Worm (Caenorhabditis elegans) whole organism, L4 larva: ENCODE results near the gene H04M03.11.

Experiments
- F37D6.2 ChIP-seq: sonication (generic microtip); optimal IDR thresholded peaks from 2 replicates; lab custom pipeline; 2016; ENCODE audit warnings: mild to moderate bottlenecking, missing genetic modification characterization, missing compliant biosample characterization
- R02D3.7 ChIP-seq: fragments of 150-350 bp; sonication (generic microtip); optimal IDR thresholded peaks from 3 replicates; lab custom pipeline; 2014; ENCODE audit warnings: missing biosample characterization, missing genetic modification characterization
- T26A8.4 ChIP-seq: fragments of 200-800 bp; sonication (Bioruptor generic); IDR thresholded peaks from 2 replicates; pipeline ENCODE4 v1.3.6; 2022; ENCODE audit warnings: missing genetic modification characterization, missing compliant biosample characterization
- Y48G9A.11 ChIP-seq: fragments of 200-800 bp; sonication (Bioruptor generic); IDR thresholded peaks from 2 replicates; pipeline ENCODE4 v1.3.6; 2022; ENCODE audit warnings: missing genetic modification reagents, missing genetic modification characterization, missing compliant biosample characterization
- Y75B8A.6 ChIP-seq: fragments of 200-800 bp; sonication (Bioruptor generic); IDR thresholded peaks from 2 replicates; pipeline ENCODE4 v1.3.6; 2022; ENCODE audit warnings: missing genetic modification reagents, missing genetic modification characterization, missing compliant biosample characterization
- ZK546.5 ChIP-seq, 2 experiments: sonication (generic microtip); optimal IDR thresholded peaks; 2 replicates each; lab custom pipeline; 2017; ENCODE audit warnings: missing biosample characterization in 2 of 2, missing genetic modification characterization in 2 of 2
- aha-1 ChIP-seq: fragments of 150-350 bp; peaks from one replicate; lab custom pipeline; 2014; ENCODE audit warnings: missing biosample characterization, missing genetic modification characterization
- ama-1 ChIP-seq: fragments of 150-350 bp; optimal IDR thresholded peaks from 2 replicates; lab custom pipeline; 2014; ENCODE audit warnings: inconsistent platforms, mixed read lengths
- ceh-20 ChIP-seq: fragments of 200-800 bp; sonication (Bioruptor generic); IDR thresholded peaks from 2 replicates; pipeline ENCODE4 v1.3.6; 2022; ENCODE audit warnings: missing genetic modification reagents, missing genetic modification characterization, missing compliant biosample characterization
- ceh-28 ChIP-seq: fragments of 150-350 bp; optimal IDR thresholded peaks from 2 replicates; lab custom pipeline; 2014; ENCODE audit warnings: missing biosample characterization, missing genetic modification reagents, missing genetic modification characterization
- cey-2 ChIP-seq: sonication (generic microtip); optimal IDR thresholded peaks from 3 replicates; lab custom pipeline; 2017; ENCODE audit warnings: missing genetic modification characterization, mild to moderate bottlenecking, missing compliant biosample characterization, antibody characterized with exemption, borderline replicate concordance; ENCODE audit not compliant: insufficient read depth
- daf-8 ChIP-seq: fragments of 200-800 bp; sonication (Bioruptor generic); IDR thresholded peaks from 2 replicates; pipeline ENCODE4 v1.3.6; 2022; ENCODE audit warnings: missing genetic modification characterization, missing compliant biosample characterization
- dmd-6 ChIP-seq: fragments of 200-800 bp; sonication (Bioruptor generic); IDR thresholded peaks from 2 replicates; pipeline ENCODE4 v1.3.6; 2022; ENCODE audit warnings: missing genetic modification reagents, missing genetic modification characterization, missing compliant biosample characterization
- dmd-9 ChIP-seq: fragments of 200-800 bp; sonication (Bioruptor generic); IDR thresholded peaks from 2 replicates; pipeline ENCODE4 v1.3.6; 2022; ENCODE audit warnings: missing genetic modification reagents, missing genetic modification characterization, missing compliant biosample characterization
- dpl-1 ChIP-seq: fragments of 150-350 bp; optimal IDR thresholded peaks from 2 replicates; lab custom pipeline; 2014; ENCODE audit warnings: missing biosample characterization, missing genetic modification reagents, missing genetic modification characterization
- dve-1 ChIP-seq: sonication (generic microtip); optimal IDR thresholded peaks from 2 replicates; lab custom pipeline; 2017; ENCODE audit warnings: antibody characterized with exemption, mild to moderate bottlenecking, missing genetic modification characterization, missing compliant biosample characterization; ENCODE audit not compliant: insufficient read depth
- egl-27 ChIP-seq: sonication (generic microtip); optimal IDR thresholded peaks from 3 replicates; lab custom pipeline; 2017; ENCODE audit warnings: missing biosample characterization, missing genetic modification reagents, missing genetic modification characterization
- egl-43 ChIP-seq: fragments of 200-800 bp; sonication (Bioruptor generic); IDR thresholded peaks from 2 replicates; pipeline ENCODE4 v1.3.6; 2022; ENCODE audit warnings: missing genetic modification reagents, missing genetic modification characterization, missing compliant biosample characterization
- fos-1 ChIP-seq: fragments of 150-350 bp; optimal IDR thresholded peaks from 2 replicates; lab custom pipeline; 2014; ENCODE audit warnings: missing biosample characterization, missing genetic modification characterization
- gei-8 ChIP-seq: fragments of 200-800 bp; sonication (Bioruptor generic); optimal IDR thresholded peaks from 2 replicates; lab custom pipeline; 2018; ENCODE audit warnings: mild to moderate bottlenecking, missing genetic modification characterization, missing compliant biosample characterization
- hlh-11 ChIP-seq: fragments of 200-800 bp; sonication (Bioruptor generic); optimal IDR thresholded peaks from 2 replicates; lab custom pipeline; 2018; ENCODE audit warnings: mild to moderate bottlenecking, missing genetic modification characterization, missing compliant biosample characterization
- lin-1 ChIP-seq: fragments of 200-800 bp; sonication (Bioruptor generic); IDR thresholded peaks from 2 replicates; pipeline ENCODE4 v1.3.6; 2022; ENCODE audit warnings: missing genetic modification reagents, missing genetic modification characterization, missing compliant biosample characterization
- lin-29 ChIP-seq: fragments of 200-800 bp; sonication (Bioruptor generic); IDR thresholded peaks from 2 replicates; pipeline ENCODE4 v1.3.6; 2022; ENCODE audit warnings: missing genetic modification reagents, missing genetic modification characterization, missing compliant biosample characterization
- lin-39 ChIP-seq: fragments of 150-350 bp; optimal IDR thresholded peaks from 2 replicates; lab custom pipeline; 2014; ENCODE audit warnings: missing biosample characterization, missing genetic modification reagents, missing genetic modification characterization
- lir-3 ChIP-seq: sonication (generic microtip); optimal IDR thresholded peaks from 2 replicates; lab custom pipeline; 2016; ENCODE audit warnings: mild to moderate bottlenecking, missing genetic modification characterization, missing compliant biosample characterization
- lsy-2 ChIP-seq, 2 experiments: fragments of 150-350 bp in 1 of 2; sonication (generic microtip) in 1 of 2; optimal IDR thresholded peaks; 2 replicates each; lab custom pipeline; 2014 to 2017; ENCODE audit warnings: missing biosample characterization in 2 of 2, missing genetic modification characterization in 2 of 2
- mep-1 ChIP-seq: fragments of 150-350 bp; sonication (generic microtip); optimal IDR thresholded peaks from 3 replicates; lab custom pipeline; 2014; ENCODE audit warnings: missing biosample characterization, missing genetic modification characterization
- mxl-2 ChIP-seq: fragments of 200-800 bp; sonication (Bioruptor generic); conservative IDR thresholded peaks from 2 replicates; pipeline ENCODE4 v1.3.6; 2022; ENCODE audit warnings: missing genetic modification reagents, missing genetic modification characterization, missing compliant biosample characterization
- mxl-3 ChIP-seq: fragments of 200-800 bp; sonication (Bioruptor generic); optimal IDR thresholded peaks from 2 replicates; lab custom pipeline; 2018; ENCODE audit warnings: mild to moderate bottlenecking, missing genetic modification characterization, missing compliant biosample characterization
- nhr-102 ChIP-seq: sonication (generic microtip); optimal IDR thresholded peaks from 2 replicates; lab custom pipeline; 2016; ENCODE audit warnings: mild to moderate bottlenecking, missing genetic modification characterization, moderate library complexity, missing compliant biosample characterization
- nhr-11 ChIP-seq: fragments of 150-350 bp; optimal IDR thresholded peaks from 2 replicates; lab custom pipeline; 2014; ENCODE audit warnings: missing biosample characterization, missing genetic modification characterization
- nhr-111 ChIP-seq: fragments of 200-800 bp; sonication (Bioruptor generic); optimal IDR thresholded peaks from 2 replicates; lab custom pipeline; 2018; ENCODE audit warnings: mild to moderate bottlenecking, missing genetic modification characterization, missing compliant biosample characterization
- nhr-42 ChIP-seq: fragments of 200-800 bp; sonication (Bioruptor generic); IDR thresholded peaks from 2 replicates; pipeline ENCODE4 v1.3.6; 2022; ENCODE audit warnings: missing genetic modification characterization, missing compliant biosample characterization
- pqm-1 ChIP-seq: sonication (generic microtip); optimal IDR thresholded peaks from 2 replicates; lab custom pipeline; 2017; ENCODE audit warnings: missing biosample characterization, missing genetic modification characterization
- skn-1 ChIP-seq: fragments of 150-350 bp; optimal IDR thresholded peaks from 2 replicates; lab custom pipeline; 2014; ENCODE audit warnings: missing biosample characterization, missing genetic modification characterization
- tag-97 ChIP-seq: fragments of 200-800 bp; sonication (Bioruptor generic); IDR thresholded peaks from 2 replicates; pipeline ENCODE4 v1.3.6; 2022; ENCODE audit warnings: missing genetic modification characterization, missing compliant biosample characterization
- tra-1 ChIP-seq: fragments of 200-800 bp; sonication (Bioruptor generic); IDR thresholded peaks from 2 replicates; pipeline ENCODE4 v1.3.6; 2022; ENCODE audit warnings: missing genetic modification reagents, missing genetic modification characterization, missing compliant biosample characterization
- unc-62 ChIP-seq, 3 experiments: fragments of 150-350 bp in 1 of 3; sonication (generic microtip); optimal IDR thresholded peaks in 2 of 3; peaks in 1 of 3; 1 replicate in 1 of 3; 2 replicates in 2 of 3; lab custom pipeline; 2014 to 2017; ENCODE audit warnings: missing biosample characterization in 3 of 3, missing genetic modification characterization in 3 of 3, missing genetic modification reagents in 3 of 3, missing genotype in 1 of 3
- zag-1 ChIP-seq: fragments of 150-350 bp; optimal IDR thresholded peaks from 2 replicates; lab custom pipeline; 2014; ENCODE audit warnings: missing biosample characterization, missing genetic modification characterization
- ztf-7 ChIP-seq: fragments of 150-350 bp; optimal IDR thresholded peaks from 2 replicates; lab custom pipeline; 2014; ENCODE audit warnings: missing biosample characterization, missing genetic modification characterization

Gene H04M03.11

ce11 chrIV:5873825-5874224 lies 10.6 kb downstream of the H04M03.11 start, which contains the start of gene srv-19:
Gene srv-19, minus strand, starts transcription at chrIV:5873925.
- no peak for TF ChIP-seq skn-1 (tag; lab: Kevin White, UChicago)
- TF ChIP-seq T26A8.4: no peak
- no peak for TF ChIP-seq lir-3
- no peak for TF ChIP-seq egl-43 (GFP tag; lab: Robert Waterston, UW)

ce11 chrIV:5870072-5870471 lies 14.3 kb downstream of the H04M03.11 start, which contains the start of gene srv-17:
Gene srv-17, minus strand, starts transcription at chrIV:5870172.
- TF ChIP-seq ceh-28 (tag; lab: Kevin White, UChicago): no peak
- no peak for TF ChIP-seq cey-2 (tag; lab: Kevin White, UChicago)
- TF ChIP-seq ceh-20 (GFP tag; lab: Robert Waterston, UW): no peak
- TF ChIP-seq F37D6.2 (tag; lab: Kevin White, UChicago): no peak
- TF ChIP-seq nhr-102 (tag; lab: Kevin White, UChicago): no peak
- TF ChIP-seq dve-1 (tag; lab: Kevin White, UChicago): no peak
- TF ChIP-seq mxl-3 (GFP tag; lab: Kevin White, UChicago): no peak
- TF ChIP-seq ZK546.5 (tag; optimal IDR thresholded peaks at IDR 0.05; lab: Kevin White, UChicago): no peak
- TF ChIP-seq dmd-9 (GFP tag; lab: Robert Waterston, UW): no peak
- no peak for TF ChIP-seq tag-97 (GFP tag; lab: Robert Waterston, UW)
- TF ChIP-seq daf-8: no peak
- no peak for TF ChIP-seq lin-1 (GFP tag; lab: Robert Waterston, UW)
- TF ChIP-seq tra-1 (GFP tag; lab: Robert Waterston, UW): no peak
- no peak for TF ChIP-seq lin-39 (tag; lab: Kevin White, UChicago)
- TF ChIP-seq, all 104 proteins: peak for 0

ce11 chrIV:5869354-5869753 lies 15.0 kb downstream of the H04M03.11 start:
- TF ChIP-seq ztf-7 (tag; lab: Kevin White, UChicago) (no peak), unc-62 (GFP tag; optimal IDR thresholded peaks at IDR 0.05 in 1 of 2; lab: Kevin White, UChicago) (peak in 1 of 2 experiments; percentile 53), unc-62 (tag; optimal IDR thresholded peaks at IDR 0.05; lab: Kevin White, UChicago) (no peak)
- TF ChIP-seq, all 104 proteins: peak for 1

- TF ChIP-seq Y75B8A.6 (GFP tag; lab: Robert Waterston, UW): no peak
- TF ChIP-seq mxl-2 (GFP tag; lab: Robert Waterston, UW): no peak
- no peak for TF ChIP-seq nhr-42 (GFP tag; lab: Robert Waterston, UW)
- TF ChIP-seq lin-29 (GFP tag; lab: Robert Waterston, UW): no peak
- no peak for TF ChIP-seq fos-1 (tag; lab: Kevin White, UChicago)
- no peak for TF ChIP-seq gei-8 (GFP tag; lab: Kevin White, UChicago)
- peak; percentile 25 for TF ChIP-seq aha-1 (tag; lab: Kevin White, UChicago)
- no peak for TF ChIP-seq Y48G9A.11 (GFP tag; lab: Robert Waterston, UW)
- TF ChIP-seq, all 104 proteins: peak for 1
Measured at ce11 chrIV:5867189-5867588, 17.2 kb downstream of the H04M03.11 start, which contains the start of gene C06E7.88. Gene C06E7.88, minus strand, starts transcription at chrIV:5867289.

- TF ChIP-seq nhr-11 (no peak), lsy-2 (tag; optimal IDR thresholded peaks at IDR 0.05; lab: Kevin White, UChicago) (no peak), nhr-42 (GFP tag; lab: Robert Waterston, UW) (no peak), egl-27 (tag; lab: Kevin White, UChicago) (no peak), dmd-6 (no peak), ama-1 (lab: Kevin White, UChicago) (no peak), zag-1 (tag; lab: Kevin White, UChicago) (no peak), pqm-1 (tag; lab: Kevin White, UChicago) (no peak), mep-1 (tag; lab: Kevin White, UChicago) (no peak), hlh-11 (no peak), dpl-1 (GFP tag; lab: Kevin White, UChicago) (no peak), R02D3.7 (no peak), fos-1 (tag; lab: Kevin White, UChicago) (no peak), egl-43 (GFP tag; lab: Robert Waterston, UW) (no peak), nhr-111 (GFP tag; lab: Kevin White, UChicago) (no peak)
- TF ChIP-seq, all 104 proteins: peak for 0
Measured at ce11 chrIV:5865818-5866217, 18.6 kb downstream of the H04M03.11 start, which contains the start of gene spe-27. Gene spe-27, minus strand, starts transcription at chrIV:5865918.
